Worm (Caenorhabditis elegans) whole organism, midembryonic: ENCODE results near the gene srh-145.

ENCODE experiments used
- T22C8.4 ChIP-seq: fragments of 200-800 bp; sonication (Bioruptor generic); IDR thresholded peaks from 2 replicates; pipeline ENCODE4 v1.3.6; 2022; ENCODE audit warnings: missing genetic modification characterization, missing compliant biosample characterization
- cog-1 ChIP-seq: sonication (generic microtip); optimal IDR thresholded peaks from 2 replicates; lab custom pipeline; 2016; ENCODE audit warnings: missing genetic modification characterization, missing compliant biosample characterization
- flt-1 ChIP-seq: fragments of 200-800 bp; sonication (Bioruptor generic); IDR thresholded peaks from 2 replicates; pipeline ENCODE4 v1.3.6; 2022; ENCODE audit warnings: missing genetic modification characterization, missing compliant biosample characterization
- klf-2 ChIP-seq: fragments of 200-800 bp; sonication (Bioruptor generic); conservative IDR thresholded peaks from 2 replicates; pipeline ENCODE4 v1.3.6; 2022; ENCODE audit warnings: missing genetic modification reagents, missing genetic modification characterization, missing compliant biosample characterization
- med-1 ChIP-seq: sonication (generic microtip); optimal IDR thresholded peaks from 2 replicates; lab custom pipeline; 2017; ENCODE audit warnings: missing genetic modification characterization, mild to moderate bottlenecking, missing compliant biosample characterization, antibody characterized with exemption, missing genetic modification reagents; ENCODE audit not compliant: insufficient read depth
- ref-1 ChIP-seq: fragments of 200-800 bp; sonication (Bioruptor generic); conservative IDR thresholded peaks from 2 replicates; pipeline ENCODE4 v1.3.6; 2022; ENCODE audit warnings: missing genetic modification reagents, missing genetic modification characterization, missing compliant biosample characterization
- tab-1 ChIP-seq: fragments of 200-800 bp; sonication (Bioruptor generic); IDR thresholded peaks from 2 replicates; pipeline ENCODE4 v1.3.6; 2022; ENCODE audit warnings: missing genetic modification characterization, missing compliant biosample characterization
- ztf-23 ChIP-seq: fragments of 200-800 bp; sonication (Bioruptor generic); IDR thresholded peaks from 2 replicates; pipeline ENCODE4 v1.3.6; 2022; ENCODE audit warnings: missing genetic modification reagents, missing genetic modification characterization, missing compliant biosample characterization
- ztf-29 ChIP-seq: fragments of 200-800 bp; sonication (Bioruptor generic); IDR thresholded peaks from 2 replicates; pipeline ENCODE4 v1.3.6; 2022; ENCODE audit warnings: missing genetic modification reagents, missing genetic modification characterization, missing compliant biosample characterization

DNA sequence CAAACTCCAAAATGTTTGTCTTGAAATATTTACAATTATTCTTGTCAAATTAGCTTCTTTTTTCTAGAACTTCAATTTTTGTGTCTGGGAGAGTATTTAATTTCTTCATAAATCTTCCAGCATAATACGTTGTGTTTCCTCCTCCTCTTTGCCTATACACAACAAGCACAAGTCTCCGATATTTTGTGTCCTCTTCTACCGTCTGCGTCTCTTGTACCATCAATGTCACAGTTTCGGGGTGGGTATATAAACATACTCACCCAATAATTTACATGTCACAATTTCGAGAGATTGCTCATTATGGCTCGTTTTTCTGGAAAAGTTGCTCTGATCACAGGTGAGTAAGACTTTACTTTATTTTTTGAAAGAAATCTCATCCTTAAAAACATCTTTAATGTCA is 27.0 kb downstream of the srh-145 start, which contains the start of gene F26D2.15:
- TF ChIP-seq T22C8.4 (GFP tag; lab: Robert Waterston, UW) (no peak), ztf-23 (no peak), flt-1 (GFP tag; lab: Robert Waterston, UW) (no peak), cog-1 (tag; lab: Kevin White, UChicago) (no peak), ztf-29 (no peak), ref-1 (GFP tag; lab: Robert Waterston, UW) (no peak), tab-1 (no peak), med-1 (GFP tag; lab: Kevin White, UChicago) (no peak), klf-2 (GFP tag; lab: Robert Waterston, UW) (no peak)
